Worm (Caenorhabditis elegans) whole organism, midembryonic: ENCODE data around the gene AH6.17.

Experiments used
- T22C8.4 ChIP-seq: fragments of 200-800 bp; sonication (Bioruptor generic); IDR thresholded peaks from 2 replicates; pipeline ENCODE4 v1.3.6; 2022; ENCODE audit warnings: missing genetic modification characterization, missing compliant biosample characterization
- cog-1 ChIP-seq: sonication (generic microtip); optimal IDR thresholded peaks from 2 replicates; lab custom pipeline; 2016; ENCODE audit warnings: missing genetic modification characterization, missing compliant biosample characterization
- flt-1 ChIP-seq: fragments of 200-800 bp; sonication (Bioruptor generic); IDR thresholded peaks from 2 replicates; pipeline ENCODE4 v1.3.6; 2022; ENCODE audit warnings: missing genetic modification characterization, missing compliant biosample characterization
- klf-2 ChIP-seq: fragments of 200-800 bp; sonication (Bioruptor generic); conservative IDR thresholded peaks from 2 replicates; pipeline ENCODE4 v1.3.6; 2022; ENCODE audit warnings: missing genetic modification reagents, missing genetic modification characterization, missing compliant biosample characterization
- med-1 ChIP-seq: sonication (generic microtip); optimal IDR thresholded peaks from 2 replicates; lab custom pipeline; 2017; ENCODE audit warnings: missing genetic modification characterization, mild to moderate bottlenecking, missing compliant biosample characterization, antibody characterized with exemption, missing genetic modification reagents; ENCODE audit not compliant: insufficient read depth
- ref-1 ChIP-seq: fragments of 200-800 bp; sonication (Bioruptor generic); conservative IDR thresholded peaks from 2 replicates; pipeline ENCODE4 v1.3.6; 2022; ENCODE audit warnings: missing genetic modification reagents, missing genetic modification characterization, missing compliant biosample characterization
- tab-1 ChIP-seq: fragments of 200-800 bp; sonication (Bioruptor generic); IDR thresholded peaks from 2 replicates; pipeline ENCODE4 v1.3.6; 2022; ENCODE audit warnings: missing genetic modification characterization, missing compliant biosample characterization
- ztf-23 ChIP-seq: fragments of 200-800 bp; sonication (Bioruptor generic); IDR thresholded peaks from 2 replicates; pipeline ENCODE4 v1.3.6; 2022; ENCODE audit warnings: missing genetic modification reagents, missing genetic modification characterization, missing compliant biosample characterization
- ztf-29 ChIP-seq: fragments of 200-800 bp; sonication (Bioruptor generic); IDR thresholded peaks from 2 replicates; pipeline ENCODE4 v1.3.6; 2022; ENCODE audit warnings: missing genetic modification reagents, missing genetic modification characterization, missing compliant biosample characterization

AH6.17 gene

DNA sequence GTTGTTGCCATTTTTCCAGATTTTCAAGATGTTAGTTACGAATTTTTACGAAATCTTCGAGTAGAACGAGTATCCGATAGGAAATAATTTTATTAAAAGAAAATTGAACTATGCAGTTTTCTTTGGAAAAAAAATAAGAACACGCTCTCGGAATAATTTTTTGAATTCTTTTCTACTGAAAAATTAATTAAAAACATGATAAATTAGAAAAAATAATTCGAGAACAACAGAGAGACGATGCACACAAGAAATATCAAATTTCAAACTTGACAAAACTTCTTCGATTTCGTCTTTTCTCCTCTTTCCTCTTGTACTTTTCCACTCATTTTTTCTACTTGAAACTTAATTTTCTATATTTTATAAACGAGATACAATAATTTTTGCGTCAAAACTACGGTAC, 37.0 kb downstream of the AH6.17 start, which contains the start of gene F35H8.4:
TSS of gene F35H8.4 (minus strand) at position 101 of the 400 bp plus-strand sequence.
- TF ChIP-seq ref-1 (no peak), T22C8.4 (GFP tag; lab: Robert Waterston, UW) (no peak), flt-1 (GFP tag; lab: Robert Waterston, UW) (no peak), klf-2 (GFP tag; lab: Robert Waterston, UW) (no peak), cog-1 (tag; lab: Kevin White, UChicago) (no peak), tab-1 (no peak), ztf-29 (GFP tag; lab: Robert Waterston, UW) (no peak), med-1 (GFP tag; lab: Kevin White, UChicago) (no peak), ztf-23 (no peak)

DNA sequence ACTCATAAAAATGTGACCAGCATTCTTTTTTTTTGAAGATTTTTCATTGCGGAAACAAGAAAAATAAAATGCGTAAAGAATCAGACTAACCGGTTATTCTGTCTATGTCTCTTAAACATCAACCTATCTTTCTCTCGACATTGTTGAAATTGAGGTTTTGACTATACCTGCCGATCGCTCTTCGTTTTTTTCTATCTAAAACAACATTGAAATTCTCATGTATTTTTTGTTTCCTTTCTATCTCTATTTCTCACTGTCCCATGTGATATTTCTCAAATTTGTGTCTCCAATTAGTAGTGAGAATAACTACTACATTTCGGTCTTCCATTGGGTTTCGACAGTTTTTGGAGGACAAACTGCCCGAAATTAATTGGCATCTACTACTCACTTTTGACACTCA, 37.9 kb downstream of the AH6.17 start:
- TF ChIP-seq ztf-29 (GFP tag; lab: Robert Waterston, UW) (no peak), klf-2 (GFP tag; lab: Robert Waterston, UW) (no peak), tab-1 (no peak), T22C8.4 (GFP tag; lab: Robert Waterston, UW) (no peak), flt-1 (GFP tag; lab: Robert Waterston, UW) (no peak), ref-1 (no peak), cog-1 (tag; lab: Kevin White, UChicago) (no peak), med-1 (GFP tag; lab: Kevin White, UChicago) (no peak), ztf-23 (no peak)

DNA sequence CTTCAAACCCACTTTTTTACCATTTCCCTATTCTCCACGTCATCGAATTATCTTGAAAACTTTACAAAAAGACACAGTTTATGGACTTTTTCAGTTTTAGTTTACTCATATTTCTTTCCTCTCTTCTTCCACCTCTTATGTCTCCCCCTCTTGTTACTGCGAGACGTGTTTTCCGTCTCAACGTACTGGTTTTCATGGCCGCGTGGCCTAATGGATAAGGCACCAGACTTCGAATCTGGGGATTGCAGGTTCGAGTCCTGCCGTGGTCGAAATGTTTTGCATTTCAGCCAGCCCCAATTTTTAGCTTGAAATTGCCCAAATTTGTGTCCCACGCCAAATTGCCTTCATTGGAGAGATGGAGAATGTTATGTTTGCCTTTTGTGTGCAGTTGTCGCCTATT, 43.1 kb downstream of the AH6.17 start:
- TF ChIP-seq flt-1 (GFP tag; lab: Robert Waterston, UW) = peak; percentile 97
- TF ChIP-seq ztf-29 (GFP tag; lab: Robert Waterston, UW) = peak; percentile 83
- peak; percentile 92 for TF ChIP-seq ztf-23
- TF ChIP-seq ref-1 = peak; percentile 93
- TF ChIP-seq tab-1 = peak; percentile 97
- peak; percentile 47 for TF ChIP-seq med-1 (GFP tag; lab: Kevin White, UChicago)
- peak; percentile 89 for TF ChIP-seq T22C8.4 (GFP tag; lab: Robert Waterston, UW)
- peak; percentile 61 for TF ChIP-seq cog-1 (tag; lab: Kevin White, UChicago)
- TF ChIP-seq klf-2 (GFP tag; lab: Robert Waterston, UW) = peak; percentile 83
